Worm (Caenorhabditis elegans) whole organism, young adult: ENCODE measurements around the gene hsp-16.2.
A peak's percentile ranks its signal among the peaks of the same experiment; 100 is the strongest.

Experiments used
- D2030.7 ChIP-seq: fragments of 200-800 bp; sonication (Bioruptor generic); IDR thresholded peaks from 2 replicates; pipeline ENCODE4 v1.3.6; 2022; ENCODE audit warnings: missing genetic modification reagents, missing genetic modification characterization, missing compliant biosample characterization
- F10E7.11 ChIP-seq: sonication (generic microtip); optimal IDR thresholded peaks from 2 replicates; lab custom pipeline; 2017; ENCODE audit warnings: mild to moderate bottlenecking, missing genetic modification characterization, moderate library complexity, missing compliant biosample characterization
- F22D6.2 ChIP-seq: sonication (generic microtip); optimal IDR thresholded peaks from 2 replicates; lab custom pipeline; 2016; ENCODE audit warnings: mild to moderate bottlenecking, missing genetic modification characterization, missing compliant biosample characterization
- F49E8.2 ChIP-seq: sonication (generic microtip); optimal IDR thresholded peaks from 3 replicates; lab custom pipeline; 2017; ENCODE audit warnings: missing genetic modification characterization, mild to moderate bottlenecking, missing compliant biosample characterization, antibody characterized with exemption, moderate library complexity; ENCODE audit not compliant: insufficient read depth
- F55B11.4 ChIP-seq: sonication (generic microtip); optimal IDR thresholded peaks from 2 replicates; lab custom pipeline; 2016; ENCODE audit warnings: missing compliant biosample characterization, missing genetic modification characterization, borderline replicate concordance; ENCODE audit not compliant: insufficient read depth
- F57A8.1 ChIP-seq: fragments of 200-800 bp; sonication (Bioruptor generic); optimal IDR thresholded peaks from 2 replicates; lab custom pipeline; 2018; ENCODE audit warnings: mild to moderate bottlenecking, missing genetic modification characterization, moderate library complexity, missing compliant biosample characterization
- T07F8.4 ChIP-seq: sonication (generic microtip); optimal IDR thresholded peaks from 2 replicates; lab custom pipeline; 2016; ENCODE audit warnings: mild to moderate bottlenecking, missing genetic modification characterization, moderate library complexity, missing compliant biosample characterization
- Y95B8A.8 ChIP-seq: fragments of 200-800 bp; sonication (Bioruptor generic); IDR thresholded peaks from 2 replicates; pipeline ENCODE4 v1.3.6; 2022; ENCODE audit warnings: missing genetic modification reagents, missing genetic modification characterization, missing compliant biosample characterization
- athp-1 ChIP-seq: sonication (generic microtip); optimal IDR thresholded peaks from 2 replicates; lab custom pipeline; 2017; ENCODE audit warnings: mild to moderate bottlenecking, missing genetic modification characterization, missing compliant biosample characterization
- attf-3 ChIP-seq: fragments of 200-800 bp; sonication (Bioruptor generic); conservative IDR thresholded peaks from 2 replicates; pipeline ENCODE4 v1.3.6; 2022; ENCODE audit warnings: missing genetic modification reagents, missing genetic modification characterization, missing compliant biosample characterization
- attf-5 ChIP-seq: fragments of 200-800 bp; sonication (Bioruptor generic); optimal IDR thresholded peaks from 2 replicates; lab custom pipeline; 2018; ENCODE audit warnings: mild to moderate bottlenecking, missing genetic modification characterization, missing compliant biosample characterization
- bed-2 ChIP-seq: fragments of 200-800 bp; sonication (Bioruptor generic); IDR thresholded peaks from 2 replicates; pipeline ENCODE4 v1.3.6; 2022; ENCODE audit warnings: missing genetic modification reagents, missing genetic modification characterization, missing compliant biosample characterization
- cebp-1 ChIP-seq, 2 experiments: fragments of 200-800 bp in 1 of 2; sonication (Bioruptor generic) in 1 of 2; sonication (generic microtip) in 1 of 2; IDR thresholded peaks in 1 of 2; optimal IDR thresholded peaks in 1 of 2; 2 replicates each; pipeline versions ENCODE4 v1.3.6 to Lab custom; 2017 to 2022; ENCODE audit warnings: missing compliant biosample characterization in 2 of 2, missing genetic modification characterization in 2 of 2, mild to moderate bottlenecking in 1 of 2, missing genetic modification reagents in 1 of 2, moderate library complexity in 1 of 2
- cebp-2 ChIP-seq: fragments of 200-800 bp; sonication (Bioruptor generic); IDR thresholded peaks from 2 replicates; pipeline ENCODE4 v1.3.6; 2022; ENCODE audit warnings: missing genetic modification characterization, missing compliant biosample characterization
- ceh-79 ChIP-seq: sonication (generic microtip); optimal IDR thresholded peaks from 2 replicates; lab custom pipeline; 2017; ENCODE audit warnings: mild to moderate bottlenecking, missing genetic modification characterization, missing compliant biosample characterization
- die-1 ChIP-seq: sonication (generic microtip); optimal IDR thresholded peaks from 2 replicates; lab custom pipeline; 2016; ENCODE audit warnings: missing genotype, mild to moderate bottlenecking, missing genetic modification characterization, missing compliant biosample characterization
- dpff-1 ChIP-seq: sonication (generic microtip); optimal IDR thresholded peaks from 2 replicates; lab custom pipeline; 2017; ENCODE audit warnings: mild to moderate bottlenecking, missing genetic modification characterization, missing compliant biosample characterization
- egl-44 ChIP-seq: fragments of 200-800 bp; sonication (Bioruptor generic); IDR thresholded peaks from 2 replicates; pipeline ENCODE4 v1.3.6; 2022; ENCODE audit warnings: missing genetic modification reagents, missing genetic modification characterization, missing compliant biosample characterization
- fkh-3 ChIP-seq: sonication (generic microtip); optimal IDR thresholded peaks from 2 replicates; lab custom pipeline; 2016; ENCODE audit warnings: mild to moderate bottlenecking, missing genetic modification characterization, missing compliant biosample characterization
- hmg-20 ChIP-seq: fragments of 200-800 bp; sonication (Bioruptor generic); IDR thresholded peaks from 2 replicates; pipeline ENCODE4 v1.3.6; 2022; ENCODE audit warnings: missing genetic modification reagents, missing genetic modification characterization, missing compliant biosample characterization
- hrde-1 ChIP-seq: sonication (generic microtip); optimal IDR thresholded peaks from 2 replicates; lab custom pipeline; 2016; ENCODE audit warnings: missing genetic modification characterization, mild to moderate bottlenecking, missing compliant biosample characterization, moderate library complexity, missing genotype, missing genetic modification reagents, borderline replicate concordance
- lin-26 ChIP-seq: fragments of 200-800 bp; sonication (Bioruptor generic); IDR thresholded peaks from 2 replicates; pipeline ENCODE4 v1.3.6; 2022; ENCODE audit warnings: missing genetic modification reagents, missing genetic modification characterization, missing compliant biosample characterization
- madf-6 ChIP-seq: fragments of 200-800 bp; sonication (Bioruptor generic); IDR thresholded peaks from 2 replicates; pipeline ENCODE4 v1.3.6; 2022; ENCODE audit warnings: missing genetic modification reagents, missing genetic modification characterization, missing compliant biosample characterization
- madf-8 ChIP-seq: fragments of 200-800 bp; sonication (Bioruptor generic); conservative IDR thresholded peaks from 2 replicates; pipeline ENCODE4 v1.3.6; 2022; ENCODE audit warnings: missing genetic modification reagents, missing genetic modification characterization, missing compliant biosample characterization
- mxl-1 ChIP-seq: sonication (generic microtip); optimal IDR thresholded peaks from 2 replicates; lab custom pipeline; 2016; ENCODE audit warnings: missing genetic modification characterization, missing compliant biosample characterization
- nfya-1 ChIP-seq: sonication (generic microtip); optimal IDR thresholded peaks from 2 replicates; lab custom pipeline; 2017; ENCODE audit warnings: antibody characterized with exemption, missing compliant biosample characterization, missing genetic modification characterization, borderline replicate concordance; ENCODE audit not compliant: insufficient read depth
- nhr-120 ChIP-seq: fragments of 200-800 bp; sonication (Bioruptor generic); IDR thresholded peaks from 2 replicates; pipeline ENCODE4 v1.3.6; 2022; ENCODE audit warnings: missing genetic modification characterization, missing compliant biosample characterization
- nhr-179 ChIP-seq: sonication (generic microtip); optimal IDR thresholded peaks from 2 replicates; lab custom pipeline; 2016; ENCODE audit warnings: mild to moderate bottlenecking, missing genetic modification characterization, missing compliant biosample characterization
- repo-1 ChIP-seq: sonication (generic microtip); optimal IDR thresholded peaks from 2 replicates; lab custom pipeline; 2017; ENCODE audit warnings: mild to moderate bottlenecking, missing genetic modification characterization, missing compliant biosample characterization
- rpc-1 ChIP-seq, 2 experiments: fragments of 150-350 bp in 1 of 2; sonication (generic microtip) in 1 of 2; optimal IDR thresholded peaks; 2 replicates each; lab custom pipeline; 2014 to 2018; ENCODE audit warnings: missing biosample characterization in 1 of 2, missing genetic modification characterization in 1 of 2, missing genetic modification reagents in 1 of 2, missing genotype in 1 of 2
- snpc-3.4 ChIP-seq: sonication (generic microtip); optimal IDR thresholded peaks from 2 replicates; lab custom pipeline; 2017; ENCODE audit warnings: missing genetic modification characterization, mild to moderate bottlenecking, missing compliant biosample characterization, antibody characterized with exemption, moderate library complexity, missing genotype, missing genetic modification reagents
- sptf-2 ChIP-seq: fragments of 200-800 bp; sonication (Bioruptor generic); optimal IDR thresholded peaks from 2 replicates; lab custom pipeline; 2018; ENCODE audit warnings: mild to moderate bottlenecking, missing genetic modification characterization, missing compliant biosample characterization
- tbp1 ChIP-seq: fragments of 200-800 bp; sonication (Bioruptor generic); optimal IDR thresholded peaks from 2 replicates; lab custom pipeline; 2018; ENCODE audit warnings: mild to moderate bottlenecking, missing genetic modification characterization, missing compliant biosample characterization
- xnd-1 ChIP-seq: sonication (generic microtip); optimal IDR thresholded peaks from 2 replicates; lab custom pipeline; 2016; ENCODE audit warnings: missing genotype, missing genetic modification reagents, missing genetic modification characterization, missing compliant biosample characterization
- zfh-2 ChIP-seq: fragments of 200-800 bp; sonication (Bioruptor generic); conservative IDR thresholded peaks from 2 replicates; pipeline ENCODE4 v1.3.6; 2022; ENCODE audit warnings: missing genetic modification reagents, missing genetic modification characterization, missing compliant biosample characterization
- ztf-18 ChIP-seq: sonication (generic microtip); optimal IDR thresholded peaks from 2 replicates; lab custom pipeline; 2016; ENCODE audit warnings: missing genotype, mild to moderate bottlenecking, missing genetic modification characterization, missing compliant biosample characterization
- ztf-25 ChIP-seq: fragments of 200-800 bp; sonication (Bioruptor generic); IDR thresholded peaks from 2 replicates; pipeline ENCODE4 v1.3.6; 2022; ENCODE audit warnings: missing genetic modification reagents, missing genetic modification characterization, missing compliant biosample characterization
- ztf-28 ChIP-seq: fragments of 200-800 bp; sonication (Bioruptor generic); IDR thresholded peaks from 2 replicates; pipeline ENCODE4 v1.3.6; 2022; ENCODE audit warnings: missing genetic modification reagents, missing genetic modification characterization, missing compliant biosample characterization
- ztf-3 ChIP-seq: fragments of 200-800 bp; sonication (Bioruptor generic); optimal IDR thresholded peaks from 2 replicates; lab custom pipeline; 2018; ENCODE audit warnings: mild to moderate bottlenecking, missing genetic modification characterization, missing compliant biosample characterization
- ztf-6 ChIP-seq: fragments of 200-800 bp; sonication (Bioruptor generic); IDR thresholded peaks from 2 replicates; pipeline ENCODE4 v1.3.6; 2022; ENCODE audit warnings: missing genetic modification reagents, missing genetic modification characterization, missing compliant biosample characterization

hsp-16.2 gene

DNA sequence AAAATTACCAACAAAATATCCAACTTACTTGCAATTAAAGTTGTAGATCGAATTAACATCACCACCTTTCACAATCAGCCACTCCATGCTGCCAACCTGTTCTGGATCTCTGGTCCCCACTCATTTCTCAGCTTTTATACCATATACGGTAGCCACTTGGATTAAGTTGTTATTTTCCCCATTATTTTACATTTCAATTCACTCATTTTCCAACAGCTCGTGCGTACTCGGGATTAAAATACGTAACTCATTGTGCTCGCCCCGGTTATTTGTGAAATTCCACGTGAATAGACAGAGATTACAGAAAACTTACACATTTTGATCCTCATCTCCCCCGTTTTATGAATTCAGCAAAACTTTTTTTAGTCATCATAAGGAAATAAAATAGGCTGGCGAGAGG is 1.7 kb downstream of the hsp-16.2 start, which contains the start of gene srt-41:
srt-41 (minus strand) TSS at position 101 of the 400 bp plus-strand sequence.
- TF ChIP-seq F22D6.2 (tag; lab: Kevin White, UChicago): no peak
- no peak for TF ChIP-seq madf-8
- no peak for TF ChIP-seq Y95B8A.8
- TF ChIP-seq zfh-2 (GFP tag; lab: Robert Waterston, UW): no peak
- TF ChIP-seq die-1 (tag; lab: Kevin White, UChicago): no peak
- TF ChIP-seq ztf-3 (GFP tag; lab: Kevin White, UChicago): no peak
- no peak for TF ChIP-seq F55B11.4 (tag; lab: Kevin White, UChicago)
- TF ChIP-seq nhr-179: no peak
- no peak for TF ChIP-seq cebp-2 (GFP tag; lab: Robert Waterston, UW)
- TF ChIP-seq fkh-3 (tag; lab: Kevin White, UChicago): no peak
- no peak for TF ChIP-seq sptf-2 (GFP tag; lab: Kevin White, UChicago)
- TF ChIP-seq F10E7.11 (tag; lab: Kevin White, UChicago): no peak
- TF ChIP-seq repo-1 (tag; lab: Kevin White, UChicago): no peak
- TF ChIP-seq ztf-25 (GFP tag; lab: Robert Waterston, UW): no peak
- no peak for TF ChIP-seq hrde-1 (tag; lab: Kevin White, UChicago)
- no peak for TF ChIP-seq F57A8.1

DNA sequence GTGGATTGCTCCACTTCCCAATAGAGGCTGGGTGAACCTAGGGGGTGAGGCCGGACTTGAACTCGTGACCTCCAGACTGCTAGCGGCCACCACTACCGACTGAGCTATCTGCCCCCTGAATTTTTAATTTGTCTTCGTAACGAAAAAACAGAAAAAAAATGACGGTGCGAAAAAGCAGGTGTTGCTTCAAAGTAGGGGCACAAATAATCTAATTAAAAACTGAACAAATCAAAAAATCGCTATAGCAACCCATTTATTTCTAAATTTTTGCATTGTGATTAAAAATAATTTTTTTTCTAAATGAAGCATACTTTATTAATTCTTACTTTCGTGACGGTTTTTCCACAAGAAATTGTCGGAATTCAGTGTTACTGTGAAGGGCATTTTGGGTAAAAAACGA is 6.9 kb downstream of the hsp-16.2 start, which contains the start of gene F36H9.10:
F36H9.10 (plus strand) TSS at position 301 of the 400 bp plus-strand sequence.
- TF ChIP-seq xnd-1 (tag; lab: Kevin White, UChicago) (no peak), tbp1 (GFP tag; lab: Kevin White, UChicago) (peak; percentile 34), nhr-120 (GFP tag; lab: Robert Waterston, UW) (no peak), D2030.7 (peak; percentile 41; the same call in 1 of the 2 replicates), T07F8.4 (no peak), bed-2 (GFP tag; lab: Robert Waterston, UW) (no peak), F22D6.2 (tag; lab: Kevin White, UChicago) (no peak), snpc-3.4 (no peak), ztf-28 (GFP tag; lab: Robert Waterston, UW) (no peak), Y95B8A.8 (no peak), ztf-6 (GFP tag; lab: Robert Waterston, UW) (no peak), cebp-1 (GFP tag; IDR thresholded peaks at IDR 0.05; lab: Robert Waterston, UW) (no peak), cebp-1 (tag; optimal IDR thresholded peaks at IDR 0.05; lab: Kevin White, UChicago) (no peak), ceh-79 (tag; lab: Kevin White, UChicago) (no peak), rpc-1 (optimal IDR thresholded peaks at IDR 0.05; lab: Kevin White, UChicago) (no peak), rpc-1 (tag; optimal IDR thresholded peaks at IDR 0.05; lab: Kevin White, UChicago) (peak; percentile 62), mxl-1 (tag; lab: Kevin White, UChicago) (no peak)
- TF ChIP-seq, all 124 proteins: peak for 3

DNA sequence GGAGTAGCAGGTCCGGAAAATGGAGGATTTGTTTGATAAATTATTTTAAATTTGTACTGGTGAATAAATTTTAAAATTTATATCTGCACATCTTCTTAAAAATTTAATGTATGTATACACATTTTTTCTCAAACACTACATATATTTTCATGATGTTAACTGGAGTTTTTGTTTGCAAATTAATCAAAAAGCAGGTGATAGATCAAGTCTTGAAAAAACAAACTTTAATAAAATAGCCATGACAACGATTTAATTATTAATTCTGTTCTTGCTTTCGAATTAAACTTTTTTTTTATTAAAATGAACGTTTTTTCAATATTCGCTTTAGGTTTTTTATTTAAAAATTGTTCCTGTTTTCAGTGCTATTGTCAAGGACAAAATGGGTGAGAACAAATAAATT is 10.5 kb downstream of the hsp-16.2 start, which contains the start of gene F36H9.1:
F36H9.1 (plus strand) TSS at position 301 of the 400 bp plus-strand sequence.
- no peak for TF ChIP-seq ztf-18 (tag; lab: Kevin White, UChicago)
- no peak for TF ChIP-seq lin-26 (GFP tag; lab: Robert Waterston, UW)
- TF ChIP-seq athp-1 (tag; lab: Kevin White, UChicago): no peak
- no peak for TF ChIP-seq T07F8.4
- TF ChIP-seq nhr-179: no peak
- TF ChIP-seq attf-5: no peak
- no peak for TF ChIP-seq F49E8.2 (tag; lab: Kevin White, UChicago)
- no peak for TF ChIP-seq nfya-1
- TF ChIP-seq egl-44 (GFP tag; lab: Robert Waterston, UW): no peak
- TF ChIP-seq hmg-20: no peak
- TF ChIP-seq madf-6 (GFP tag; lab: Robert Waterston, UW): no peak
- TF ChIP-seq attf-3 (GFP tag; lab: Robert Waterston, UW): no peak
- TF ChIP-seq F57A8.1: no peak
- no peak for TF ChIP-seq dpff-1 (tag; lab: Kevin White, UChicago)
